Fruit fly (Drosophila melanogaster) whole organism, embryonic: Measurements from ENCODE around the gene CG43134.

Source experiments
- CG14965 ChIP-seq: fragments of 200-800 bp; sonication (Bioruptor generic); optimal IDR thresholded peaks from 2 replicates; lab custom pipeline; 2016; ENCODE audit warnings: missing biosample characterization, missing genetic modification characterization, borderline replicate concordance
- CTCF ChIP-seq: fragments of 200-800 bp; sonication (Bioruptor generic); optimal IDR thresholded peaks from 2 replicates; lab custom pipeline; 2017; ENCODE audit warnings: missing biosample characterization, mild to moderate bottlenecking, missing genetic modification characterization, moderate library complexity
- Dip3 ChIP-seq: fragments of 200-800 bp; sonication (Bioruptor generic); optimal IDR thresholded peaks from 3 replicates; lab custom pipeline; 2016; ENCODE audit warnings: missing biosample characterization, missing genetic modification characterization
- phol ChIP-seq: fragments of 200-800 bp; sonication (Bioruptor generic); optimal IDR thresholded peaks from 3 replicates; lab custom pipeline; 2018; ENCODE audit warnings: missing biosample characterization, mild to moderate bottlenecking, missing genetic modification characterization, moderate library complexity
- slp2 ChIP-seq: fragments of 200-800 bp; sonication (Bioruptor generic); optimal IDR thresholded peaks from 2 replicates; lab custom pipeline; 2016; ENCODE audit warnings: missing biosample characterization, missing genetic modification characterization

CG43134 gene

DNA sequence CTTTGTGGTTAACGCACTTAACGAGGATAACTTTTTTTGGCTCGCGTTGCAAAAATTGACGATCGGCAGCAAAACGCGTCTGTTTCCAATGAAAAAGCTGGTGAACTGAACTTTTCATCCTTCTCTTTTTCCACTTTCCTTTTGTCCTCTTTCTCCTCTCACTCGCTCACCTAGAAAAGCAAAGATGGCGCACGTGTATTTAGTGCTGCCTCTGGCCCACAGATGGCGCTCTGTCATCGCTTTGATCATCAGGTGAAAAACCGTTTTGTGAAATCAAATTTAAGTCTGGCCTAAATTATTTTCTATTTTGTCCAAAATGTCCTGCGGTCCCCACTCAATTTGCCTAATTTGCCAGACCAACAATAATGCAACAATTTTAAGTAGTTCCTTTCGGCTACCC is 46.3 kb downstream of the CG43134 start:
- TF ChIP-seq CG14965 (GFP tag; lab: Kevin White, UChicago) (peak; percentile 80), phol (tag; lab: Kevin White, UChicago) (peak; percentile 55), Dip3 (GFP tag; lab: Kevin White, UChicago) (no peak), slp2 (GFP tag; lab: Kevin White, UChicago) (no peak), CTCF (GFP tag; lab: Kevin White, UChicago) (peak; percentile 80)
